Worm (Caenorhabditis elegans) whole organism, mixed stage, embryonic: ENCODE data around the gene unc-34.

Source experiments
- blmp-1 ChIP-seq: fragments of 150-350 bp; optimal IDR thresholded peaks from 2 replicates; lab custom pipeline; 2014; ENCODE audit warnings: missing biosample characterization, missing genetic modification characterization
- elt-1 ChIP-seq: sonication (generic microtip); optimal IDR thresholded peaks from 2 replicates; lab custom pipeline; 2017; ENCODE audit warnings: missing genetic modification characterization, mild to moderate bottlenecking, missing compliant biosample characterization, antibody characterized with exemption, moderate library complexity, borderline replicate concordance; ENCODE audit not compliant: insufficient read depth
- lin-13 ChIP-seq: fragments of 150-350 bp; optimal IDR thresholded peaks from 2 replicates; lab custom pipeline; 2014; ENCODE audit warnings: missing biosample characterization, missing genetic modification characterization
- nhr-28 ChIP-seq: fragments of 150-350 bp; optimal IDR thresholded peaks from 2 replicates; lab custom pipeline; 2014; ENCODE audit warnings: missing biosample characterization, missing genetic modification characterization
- nhr-76 ChIP-seq: sonication (generic microtip); optimal IDR thresholded peaks from 2 replicates; lab custom pipeline; 2017; ENCODE audit warnings: missing biosample characterization, missing genetic modification characterization
- sem-2 ChIP-seq: fragments of 200-800 bp; sonication (Bioruptor generic); optimal IDR thresholded peaks from 2 replicates; lab custom pipeline; 2018; ENCODE audit warnings: mild to moderate bottlenecking, missing genetic modification characterization, missing compliant biosample characterization
- snpc-4 ChIP-seq: fragments of 150-350 bp; optimal IDR thresholded peaks from 2 replicates; lab custom pipeline; 2014; ENCODE audit warnings: missing biosample characterization, missing genetic modification characterization
- unc-62 ChIP-seq: fragments of 150-350 bp; optimal IDR thresholded peaks from 2 replicates; lab custom pipeline; 2014; ENCODE audit warnings: missing biosample characterization, missing genetic modification reagents, missing genetic modification characterization
- ztf-11 ChIP-seq: fragments of 150-350 bp; optimal IDR thresholded peaks from 2 replicates; lab custom pipeline; 2014; ENCODE audit warnings: missing biosample characterization, missing genetic modification characterization

ce11 chrV:982281-982756, at the start of gene unc-34, which contains the start of gene Y50D4C.12:
- TF ChIP-seq nhr-76 = no peak
- TF ChIP-seq elt-1 (tag; lab: Kevin White, UChicago) = no peak
- no peak for TF ChIP-seq ztf-11 (tag; lab: Kevin White, UChicago)
- TF ChIP-seq blmp-1 = no peak
- no peak for TF ChIP-seq unc-62
- no peak for TF ChIP-seq lin-13 (tag; lab: Kevin White, UChicago)
- no peak for TF ChIP-seq nhr-28 (tag; lab: Kevin White, UChicago)
- no peak for TF ChIP-seq sem-2
- no peak for TF ChIP-seq snpc-4 (tag; lab: Kevin White, UChicago)
